Fruit fly (Drosophila melanogaster) whole organism, embryonic: ENCODE measurements around the gene mts.

Experiments used
- Ada2b ChIP-seq: fragments of 200-800 bp; sonication (Bioruptor generic); IDR thresholded peaks from 2 replicates; pipeline ENCODE4 v1.3.6; 2022; ENCODE audit warnings: missing biosample characterization, missing genetic modification characterization
- Bdp1 ChIP-seq: fragments of 200-800 bp; sonication (Bioruptor generic); optimal IDR thresholded peaks from 3 replicates; lab custom pipeline; 2016; ENCODE audit warnings: missing biosample characterization, missing genetic modification characterization
- Bteb2 ChIP-seq: fragments of 200-800 bp; sonication (Bioruptor generic); optimal IDR thresholded peaks from 2 replicates; lab custom pipeline; 2016; ENCODE audit warnings: missing biosample characterization, missing genetic modification characterization
- CG10543 ChIP-seq: fragments of 200-800 bp; sonication (Bioruptor generic); optimal IDR thresholded peaks from 3 replicates; lab custom pipeline; 2017; ENCODE audit warnings: missing biosample characterization, mild to moderate bottlenecking, missing genetic modification characterization, moderate library complexity
- CG12744 ChIP-seq: fragments of 200-800 bp; sonication (Bioruptor generic); optimal IDR thresholded peaks from 2 replicates; lab custom pipeline; 2016; ENCODE audit warnings: missing biosample characterization, missing genetic modification characterization
- CG15011 ChIP-seq: fragments of 200-800 bp; sonication (Bioruptor generic); optimal IDR thresholded peaks from 3 replicates; lab custom pipeline; 2018; ENCODE audit warnings: missing biosample characterization, mild to moderate bottlenecking, missing genetic modification characterization
- CG16779 ChIP-seq: fragments of 200-800 bp; sonication (Bioruptor generic); IDR thresholded peaks from 2 replicates; pipeline ENCODE4 v1.3.6; 2022; ENCODE audit warnings: missing biosample characterization, missing genetic modification characterization
- CG16815 ChIP-seq: fragments of 200-800 bp; sonication (Bioruptor generic); optimal IDR thresholded peaks from 3 replicates; lab custom pipeline; 2017; ENCODE audit warnings: missing biosample characterization, mild to moderate bottlenecking, missing genetic modification characterization
- CG17829 ChIP-seq: fragments of 200-800 bp; optimal IDR thresholded peaks from 2 replicates; lab custom pipeline; 2019; ENCODE audit warnings: missing biosample characterization, mild to moderate bottlenecking, missing genetic modification characterization, moderate library complexity
- CG2712 ChIP-seq: fragments of 200-800 bp; optimal IDR thresholded peaks from 3 replicates; lab custom pipeline; 2019; ENCODE audit warnings: missing biosample characterization, mild to moderate bottlenecking, missing genetic modification characterization, moderate library complexity
- CG2889 ChIP-seq: fragments of 200-800 bp; sonication (Bioruptor generic); IDR thresholded peaks from 3 replicates; pipeline ENCODE4 v1.3.6; 2022; ENCODE audit warnings: missing biosample characterization, missing genetic modification characterization
- CG3163 ChIP-seq: fragments of 200-800 bp; sonication (Bioruptor generic); optimal IDR thresholded peaks from 3 replicates; lab custom pipeline; 2016; ENCODE audit warnings: missing biosample characterization, missing genetic modification characterization
- CG3281 ChIP-seq: fragments of 200-800 bp; sonication (Bioruptor generic); optimal IDR thresholded peaks from 3 replicates; lab custom pipeline; 2017; ENCODE audit warnings: missing biosample characterization, mild to moderate bottlenecking, missing genetic modification characterization
- CG3838 ChIP-seq: fragments of 200-800 bp; sonication (Bioruptor generic); optimal IDR thresholded peaks from 3 replicates; lab custom pipeline; 2016; ENCODE audit warnings: missing biosample characterization, missing genetic modification characterization
- CG4707 ChIP-seq: fragments of 200-800 bp; sonication (Bioruptor generic); optimal IDR thresholded peaks from 2 replicates; lab custom pipeline; 2018; ENCODE audit warnings: missing biosample characterization, mild to moderate bottlenecking, missing genetic modification characterization, moderate library complexity
- CG6175 ChIP-seq: fragments of 200-800 bp; sonication (Bioruptor generic); IDR thresholded peaks from 3 replicates; pipeline ENCODE4 v1.3.6; 2022; ENCODE audit warnings: missing biosample characterization, missing genetic modification characterization
- CG6689 ChIP-seq: fragments of 200-800 bp; sonication (Bioruptor generic); IDR thresholded peaks from 2 replicates; pipeline ENCODE4 v1.3.6; 2022; ENCODE audit warnings: missing biosample characterization, missing genetic modification characterization
- CG8089 ChIP-seq: fragments of 200-800 bp; sonication (Bioruptor generic); optimal IDR thresholded peaks from 3 replicates; lab custom pipeline; 2016; ENCODE audit warnings: missing biosample characterization, missing genetic modification characterization
- CG8281 ChIP-seq: fragments of 200-800 bp; sonication (Bioruptor generic); optimal IDR thresholded peaks from 2 replicates; lab custom pipeline; 2018; ENCODE audit warnings: missing biosample characterization, mild to moderate bottlenecking, missing genetic modification characterization, moderate library complexity
- CG9215 ChIP-seq: fragments of 200-800 bp; sonication (Bioruptor generic); IDR thresholded peaks from 2 replicates; pipeline ENCODE4 v1.3.6; 2022; ENCODE audit warnings: missing biosample characterization, missing genetic modification characterization
- CG9727 ChIP-seq: fragments of 200-800 bp; sonication (Bioruptor generic); optimal IDR thresholded peaks from 3 replicates; lab custom pipeline; 2017; ENCODE audit warnings: missing biosample characterization, mild to moderate bottlenecking, missing genetic modification characterization
- Camta ChIP-seq: fragments of 200-800 bp; sonication (Bioruptor generic); optimal IDR thresholded peaks from 2 replicates; lab custom pipeline; 2016; ENCODE audit warnings: missing biosample characterization, missing genetic modification characterization
- HHEX ChIP-seq: fragments of 200-800 bp; sonication (Bioruptor generic); optimal IDR thresholded peaks from 3 replicates; lab custom pipeline; 2017; ENCODE audit warnings: missing biosample characterization, mild to moderate bottlenecking, missing genetic modification characterization, missing genetic modification reagents
- Hr3 ChIP-seq: fragments of 200-800 bp; sonication (Bioruptor generic); optimal IDR thresholded peaks from 3 replicates; lab custom pipeline; 2016; ENCODE audit warnings: missing biosample characterization, missing genetic modification characterization
- Hr39 ChIP-seq: fragments of >200 bp; optimal IDR thresholded peaks from 2 replicates; lab custom pipeline; 2017
- MBD-R2 ChIP-seq: fragments of 200-800 bp; sonication (Bioruptor generic); IDR thresholded peaks from 2 replicates; pipeline ENCODE4 v1.3.6; 2022; ENCODE audit warnings: missing biosample characterization, missing genetic modification characterization
- NfI ChIP-seq: fragments of 200-800 bp; sonication (Bioruptor generic); optimal IDR thresholded peaks from 3 replicates; lab custom pipeline; 2018; ENCODE audit warnings: missing biosample characterization, mild to moderate bottlenecking, missing genetic modification characterization, moderate library complexity
- Ravus ChIP-seq: fragments of 200-800 bp; sonication (Bioruptor generic); IDR thresholded peaks from 2 replicates; pipeline ENCODE4 v1.3.6; 2022; ENCODE audit warnings: missing biosample characterization, missing genetic modification characterization
- Sin3A ChIP-seq: fragments of >200 bp; optimal IDR thresholded peaks from 2 replicates; lab custom pipeline; 2018
- Six4 ChIP-seq: fragments of 200-800 bp; sonication (Bioruptor generic); optimal IDR thresholded peaks from 2 replicates; lab custom pipeline; 2016; ENCODE audit warnings: missing biosample characterization, missing genetic modification characterization
- Vsx1 ChIP-seq: fragments of 200-800 bp; sonication (Bioruptor generic); optimal IDR thresholded peaks from 2 replicates; lab custom pipeline; 2017; ENCODE audit warnings: missing biosample characterization, mild to moderate bottlenecking, missing genetic modification characterization, missing genetic modification reagents
- ash1 ChIP-seq: fragments of 200-800 bp; sonication (Bioruptor generic); optimal IDR thresholded peaks from 2 replicates; lab custom pipeline; 2018; ENCODE audit warnings: missing biosample characterization, mild to moderate bottlenecking, missing genetic modification characterization
- br ChIP-seq: fragments of >200 bp; optimal IDR thresholded peaks from 2 replicates; lab custom pipeline; 2017
- cas ChIP-seq: fragments of 200-800 bp; sonication (Bioruptor generic); IDR thresholded peaks from 2 replicates; pipeline ENCODE4 v1.3.6; 2022; ENCODE audit warnings: missing biosample characterization, missing genetic modification characterization
- cato ChIP-seq: fragments of 200-800 bp; sonication (Bioruptor generic); optimal IDR thresholded peaks from 2 replicates; lab custom pipeline; 2016; ENCODE audit warnings: missing biosample characterization, missing genetic modification characterization, borderline replicate concordance
- crol ChIP-seq: fragments of 200-800 bp; sonication (Bioruptor generic); IDR thresholded peaks from 2 replicates; pipeline ENCODE4 v1.3.6; 2022; ENCODE audit warnings: missing biosample characterization, missing genetic modification characterization
- da ChIP-seq: fragments of 200-800 bp; sonication (Bioruptor generic); optimal IDR thresholded peaks from 2 replicates; lab custom pipeline; 2016; ENCODE audit warnings: missing biosample characterization, missing genetic modification characterization
- gro ChIP-seq: fragments of 200-800 bp; sonication (Bioruptor generic); optimal IDR thresholded peaks from 2 replicates; lab custom pipeline; 2016; ENCODE audit warnings: missing biosample characterization, missing genetic modification characterization
- hth ChIP-seq: fragments of >200 bp; optimal IDR thresholded peaks from 2 replicates; lab custom pipeline; 2017; ENCODE audit warnings: inconsistent platforms
- jing ChIP-seq: fragments of 200-800 bp; sonication (Bioruptor generic); optimal IDR thresholded peaks from 2 replicates; lab custom pipeline; 2018; ENCODE audit warnings: missing biosample characterization, mild to moderate bottlenecking, missing genetic modification characterization
- jumu ChIP-seq: fragments of 200-800 bp; sonication (Bioruptor generic); optimal IDR thresholded peaks from 3 replicates; lab custom pipeline; 2016; ENCODE audit warnings: missing biosample characterization, missing genetic modification characterization
- mirr ChIP-seq: fragments of 200-800 bp; sonication (Bioruptor generic); optimal IDR thresholded peaks from 3 replicates; lab custom pipeline; 2018; ENCODE audit warnings: missing biosample characterization, mild to moderate bottlenecking, missing genetic modification characterization
- mld ChIP-seq: fragments of 200-800 bp; sonication (Bioruptor generic); IDR thresholded peaks from 3 replicates; pipeline ENCODE4 v1.3.6; 2022; ENCODE audit warnings: missing biosample characterization, missing genetic modification characterization; ENCODE audit not compliant: partially characterized antibody
- oc ChIP-seq: fragments of 200-800 bp; sonication (Bioruptor generic); optimal IDR thresholded peaks from 2 replicates; lab custom pipeline; 2018; ENCODE audit warnings: missing biosample characterization, mild to moderate bottlenecking, missing genetic modification characterization, moderate library complexity
- odd ChIP-seq: fragments of 200-800 bp; sonication (Bioruptor generic); optimal IDR thresholded peaks from 2 replicates; lab custom pipeline; 2017; ENCODE audit warnings: missing biosample characterization, mild to moderate bottlenecking, missing genetic modification characterization
- scrt ChIP-seq: fragments of 200-800 bp; sonication (Bioruptor generic); optimal IDR thresholded peaks from 2 replicates; lab custom pipeline; 2018; ENCODE audit warnings: missing biosample characterization, mild to moderate bottlenecking, missing genetic modification characterization, moderate library complexity
- shn ChIP-seq: fragments of 200-800 bp; sonication (Bioruptor generic); optimal IDR thresholded peaks from 3 replicates; lab custom pipeline; 2016; ENCODE audit warnings: missing biosample characterization, missing genetic modification characterization
- twi ChIP-seq: fragments of 200-800 bp; optimal IDR thresholded peaks from 2 replicates; lab custom pipeline; 2019; ENCODE audit warnings: missing biosample characterization, mild to moderate bottlenecking, missing genetic modification characterization, moderate library complexity
- wdn ChIP-seq: fragments of 200-800 bp; sonication (Bioruptor generic); IDR thresholded peaks from 2 replicates; pipeline ENCODE4 v1.3.6; 2022; ENCODE audit warnings: missing biosample characterization, missing genetic modification characterization
- yki ChIP-seq: fragments of >200 bp; optimal IDR thresholded peaks from 3 replicates; lab custom pipeline; 2018
- zen2 ChIP-seq: fragments of 200-800 bp; sonication (Bioruptor generic); IDR thresholded peaks from 3 replicates; pipeline ENCODE4 v1.3.6; 2022; ENCODE audit warnings: missing biosample characterization, missing genetic modification characterization; ENCODE audit not compliant: partially characterized antibody
- zf30C ChIP-seq: fragments of 200-800 bp; sonication (Bioruptor generic); optimal IDR thresholded peaks from 3 replicates; lab custom pipeline; 2018; ENCODE audit warnings: missing biosample characterization, mild to moderate bottlenecking, missing genetic modification characterization

Gene mts

dm6 chr2L:7799804-7800433 is 27.5 kb upstream of the mts start, which contains the start of the genes Herp and r2d2 (continued):
- peak; percentile 91 for TF ChIP-seq Hr3 (GFP tag; lab: Kevin White, UChicago)
- peak; percentile 89 for TF ChIP-seq Bteb2 (GFP tag; lab: Kevin White, UChicago)
- TF ChIP-seq mirr, result peak; percentile 93
- TF ChIP-seq CG2712 (tag; lab: Kevin White, UChicago), result peak; percentile 89
- TF ChIP-seq HHEX (GFP tag; lab: Kevin White, UChicago), result peak; percentile 88
- peak; percentile 90 for TF ChIP-seq scrt (GFP tag; lab: Kevin White, UChicago)
- peak; percentile 86 for TF ChIP-seq CG6689 (GFP tag; lab: Robert Waterston, UW)
- peak; percentile 55 for TF ChIP-seq ash1 (GFP tag; lab: Kevin White, UChicago)
- TF ChIP-seq CG9727, result peak; percentile 90
- no peak for TF ChIP-seq zf30C (GFP tag; lab: Kevin White, UChicago)
- TF ChIP-seq odd (GFP tag; lab: Kevin White, UChicago), result peak; percentile 80
- peak; percentile 80; the same call in 1 of the 2 replicates for TF ChIP-seq wdn (GFP tag; lab: Robert Waterston, UW)
- peak; percentile 89 for TF ChIP-seq CG8089 (GFP tag; lab: Kevin White, UChicago)
- peak; percentile 50 for TF ChIP-seq CG4707 (GFP tag; lab: Kevin White, UChicago)
- peak; percentile 68 for TF ChIP-seq Bdp1 (GFP tag; lab: Kevin White, UChicago)
- TF ChIP-seq twi (tag; lab: Kevin White, UChicago), result peak; percentile 89
- TF ChIP-seq CG3163 (GFP tag; lab: Kevin White, UChicago), result peak; percentile 82
- TF ChIP-seq yki (lab: Kevin White, UChicago), result no peak
- no peak for TF ChIP-seq CG16779 (GFP tag; lab: Robert Waterston, UW)
- TF ChIP-seq NfI, result peak; percentile 88
- peak; percentile 89 for TF ChIP-seq CG17829 (tag; lab: Kevin White, UChicago)
- peak; percentile 81 for TF ChIP-seq CG12744 (GFP tag; lab: Kevin White, UChicago)
- peak; percentile 53; the same call in 1 of the 2 replicates for TF ChIP-seq crol
- peak; percentile 63 for TF ChIP-seq Ravus (GFP tag; lab: Robert Waterston, UW)
- TF ChIP-seq oc (tag; lab: Kevin White, UChicago), result no peak
- TF ChIP-seq jing (GFP tag; lab: Kevin White, UChicago), result peak; percentile 70
- peak; percentile 97 for TF ChIP-seq CG10543
- TF ChIP-seq Six4 (GFP tag; lab: Kevin White, UChicago), result peak; percentile 87
- peak; percentile 83 for TF ChIP-seq da
- TF ChIP-seq CG16815 (GFP tag; lab: Kevin White, UChicago), result peak; percentile 83
- peak; percentile 47; the same call in 1 of the 3 replicates for TF ChIP-seq zen2 (GFP tag; lab: Robert Waterston, UW)
- TF ChIP-seq CG6175 (GFP tag; lab: Robert Waterston, UW), result peak; percentile 84
- no peak for TF ChIP-seq br (lab: Kevin White, UChicago)
- no peak for TF ChIP-seq mld
- peak; percentile 54; the same call in 1 of the 2 replicates for TF ChIP-seq MBD-R2 (GFP tag; lab: Robert Waterston, UW)
- peak; percentile 61 for TF ChIP-seq CG3838
- peak; percentile 79 for TF ChIP-seq cas (GFP tag; lab: Robert Waterston, UW)
- TF ChIP-seq jumu (GFP tag; lab: Kevin White, UChicago), result peak; percentile 94
- TF ChIP-seq gro (GFP tag; lab: Kevin White, UChicago), result peak; percentile 95
- peak; percentile 66 for TF ChIP-seq cato (GFP tag; lab: Kevin White, UChicago)
- TF ChIP-seq CG15011 (GFP tag; lab: Kevin White, UChicago), result peak; percentile 76
- peak; percentile 96 for TF ChIP-seq shn (GFP tag; lab: Kevin White, UChicago)
- no peak for TF ChIP-seq hth (lab: Kevin White, UChicago)
- TF ChIP-seq Sin3A (lab: Kevin White, UChicago), result peak; percentile 91
- peak; percentile 84 for TF ChIP-seq CG8281 (tag; lab: Kevin White, UChicago)
- peak; percentile 94 for TF ChIP-seq Camta (GFP tag; lab: Kevin White, UChicago)
- peak; percentile 90 for TF ChIP-seq CG9215 (GFP tag; lab: Robert Waterston, UW)
- TF ChIP-seq Ada2b, result peak; percentile 86
- no peak for TF ChIP-seq Hr39
- peak; percentile 57 for TF ChIP-seq Vsx1 (GFP tag; lab: Kevin White, UChicago)
- TF ChIP-seq CG3281 (GFP tag; lab: Kevin White, UChicago), result peak; percentile 92
- TF ChIP-seq CG2889, result peak; percentile 58; the same call in 2 of the 3 replicates
